Worm (Caenorhabditis elegans): ENCODE data around the gene arrd-1.

DNA sequence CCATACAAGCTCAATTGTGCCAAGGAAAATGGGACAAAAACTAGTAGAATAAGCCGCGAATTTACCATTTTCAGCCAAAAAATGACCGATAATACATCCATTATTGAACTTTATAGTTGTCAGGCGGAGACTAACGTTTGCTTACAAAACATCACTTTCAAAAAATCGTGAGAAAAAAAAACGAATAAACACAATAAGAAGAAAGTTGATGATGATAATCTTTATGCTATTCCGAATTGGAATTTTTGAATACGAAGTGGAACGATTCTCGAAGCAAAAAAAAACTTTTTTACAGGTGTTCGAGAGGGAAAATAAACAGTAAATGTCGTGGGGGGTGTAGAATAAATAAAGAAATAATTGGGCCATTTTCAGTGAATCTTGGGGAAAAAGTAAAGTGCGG, 49.7 kb upstream of the arrd-1 start, which contains the start of gene W08F4.7:
- TF ChIP-seq fkh-10 (GFP tag; optimal IDR thresholded peaks at IDR 0.05) (no peak), pha-4 (tag; optimal IDR thresholded peaks at IDR 0.05) (no peak), K02D7.2 (tag; optimal IDR thresholded peaks at IDR 0.05) (no peak), ama-1 (optimal IDR thresholded peaks at IDR 0.05) (no peak), dmd-4 (tag; optimal IDR thresholded peaks at IDR 0.05; ENCODE audit: borderline replicate concordance) (no peak)
